Fruit fly (Drosophila melanogaster) whole organism: ENCODE data around the gene Osi5.

Experiments used
- Dll ChIP-seq: fragments of >200 bp; optimal IDR thresholded peaks from 2 replicates; lab custom pipeline; 2017
- EcR ChIP-seq, 2 experiments: fragments of >200 bp; optimal IDR thresholded peaks; 2 replicates each; lab custom pipeline; 2017; ENCODE audit warnings: missing biosample characterization in 2 of 2, missing genetic modification characterization in 2 of 2, missing genetic modification reagents in 2 of 2
- pan ChIP-seq: fragments of >200 bp; optimal IDR thresholded peaks from 2 replicates; lab custom pipeline; 2017
- psq ChIP-seq: fragments of >200 bp; optimal IDR thresholded peaks from 2 replicates; lab custom pipeline; 2017
- usp ChIP-seq: fragments of >200 bp; optimal IDR thresholded peaks from 2 replicates; lab custom pipeline; 2017; ENCODE audit warnings: missing biosample characterization, missing genetic modification characterization, mixed read lengths

DNA sequence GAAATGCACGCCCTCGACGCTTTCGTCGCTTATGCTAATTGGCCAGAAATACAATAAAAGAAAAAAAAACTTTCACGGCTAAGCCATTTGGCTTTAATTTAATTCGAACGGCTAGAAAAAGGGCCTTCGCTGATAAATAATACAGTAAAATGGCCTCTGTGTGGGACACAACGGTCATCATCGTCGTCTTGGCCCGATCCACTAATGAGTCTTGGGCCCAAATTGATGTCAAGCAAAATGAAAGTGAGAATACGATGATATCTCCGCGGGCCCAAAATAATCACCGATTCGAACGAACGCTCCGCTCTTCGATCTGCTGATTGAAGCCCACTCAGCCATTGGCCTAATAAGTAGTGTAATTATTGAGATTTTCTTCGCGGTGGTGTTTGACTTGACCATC, 4.1 kb downstream of the Osi5 start:
- no peak for TF ChIP-seq Dll
- TF ChIP-seq usp: no peak
- TF ChIP-seq psq (lab: Kevin White, UChicago): no peak
- TF ChIP-seq EcR (GFP tag; optimal IDR thresholded peaks at IDR 0.05; lab: Kevin White, UChicago): no peak
- TF ChIP-seq pan: no peak
